Worm (Caenorhabditis elegans): ENCODE results near the gene lgc-44.

DNA sequence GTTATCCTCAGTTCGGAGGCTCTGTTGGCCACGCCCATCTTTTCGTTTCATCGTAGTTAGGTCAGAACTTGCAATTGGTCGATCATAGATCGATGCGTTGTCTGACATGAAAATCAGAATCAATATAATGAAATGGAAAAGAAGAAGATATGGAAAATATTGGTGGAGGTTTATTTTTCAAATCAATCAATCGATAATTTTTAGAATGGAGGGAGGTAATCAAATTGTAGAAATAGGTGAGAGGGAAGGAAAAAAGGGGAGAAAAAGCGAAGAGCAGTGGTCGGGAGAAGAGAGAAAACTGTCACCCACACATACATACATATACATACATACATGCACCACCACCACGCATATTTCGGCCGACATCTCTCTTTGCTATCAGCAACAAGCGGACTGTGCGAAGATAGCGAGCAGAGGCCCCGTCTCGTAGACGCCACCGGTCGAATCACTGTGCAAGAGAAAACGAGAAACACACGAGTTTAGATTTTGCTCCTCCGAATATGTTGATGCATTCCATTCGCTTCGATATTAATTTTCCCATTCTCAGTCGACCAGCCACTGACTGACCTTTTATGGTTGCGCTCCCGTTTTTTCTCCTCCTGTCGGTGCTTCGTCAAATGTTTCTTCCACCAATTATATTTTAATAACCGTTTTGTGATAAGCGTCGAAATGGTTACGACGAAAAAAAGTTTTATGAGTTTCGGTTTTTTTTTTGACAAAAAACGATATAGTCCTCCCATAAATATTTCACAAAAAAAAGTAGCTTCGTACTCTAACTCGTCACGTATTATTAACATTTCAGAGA, 43.0 kb downstream of the lgc-44 start, which contains the start of gene F35B12.10:
- TF ChIP-seq snpc-4 (tag; optimal IDR thresholded peaks at IDR 0.05): no peak
- no peak for TF ChIP-seq attf-4 (tag; optimal IDR thresholded peaks at IDR 0.05)
- TF ChIP-seq ZK546.5 (tag; optimal IDR thresholded peaks at IDR 0.05): no peak
- no peak for TF ChIP-seq nhr-25 (tag; optimal IDR thresholded peaks at IDR 0.05; ENCODE audit: borderline replicate concordance, insufficient read depth)
- TF ChIP-seq zag-1 (tag; optimal IDR thresholded peaks at IDR 0.05): no peak
- TF ChIP-seq hlh-30 (tag; optimal IDR thresholded peaks at IDR 0.05; ENCODE audit: insufficient read depth): no peak
- peak; percentile 65 for TF ChIP-seq nhr-28 (tag; optimal IDR thresholded peaks at IDR 0.05)
- no peak for TF ChIP-seq mdl-1 (tag; optimal IDR thresholded peaks at IDR 0.05)
- TF ChIP-seq zfp-3 (GFP tag; conservative IDR thresholded peaks at IDR 0.05): no peak
- TF ChIP-seq nhr-102 (tag; optimal IDR thresholded peaks at IDR 0.05): no peak
- no peak for TF ChIP-seq nhr-76 (tag; optimal IDR thresholded peaks at IDR 0.05)

Data from whole organism, L4 larva.